Worm (Caenorhabditis elegans) whole organism, early embryonic: ENCODE data around the gene immt-2.

Source experiments
- B0310.2 ChIP-seq: sonication (generic microtip); optimal IDR thresholded peaks from 2 replicates; lab custom pipeline; 2016; ENCODE audit warnings: mild to moderate bottlenecking, missing genetic modification characterization, missing compliant biosample characterization
- F13C5.2 ChIP-seq: sonication (generic microtip); optimal IDR thresholded peaks from 2 replicates; lab custom pipeline; 2017; ENCODE audit warnings: mild to moderate bottlenecking, missing genetic modification characterization, inconsistent platforms, missing compliant biosample characterization
- aly-1 ChIP-seq: sonication (generic microtip); optimal IDR thresholded peaks from 2 replicates; lab custom pipeline; 2016; ENCODE audit warnings: missing genetic modification characterization, missing compliant biosample characterization
- ama-1 ChIP-seq: fragments of 150-350 bp; optimal IDR thresholded peaks from 2 replicates; lab custom pipeline; 2014
- ceh-13 ChIP-seq: fragments of 200-800 bp; sonication (Bioruptor generic); optimal IDR thresholded peaks from 2 replicates; lab custom pipeline; 2018; ENCODE audit warnings: mild to moderate bottlenecking, missing genetic modification characterization, missing compliant biosample characterization
- ceh-36 ChIP-seq: sonication (generic microtip); optimal IDR thresholded peaks from 2 replicates; lab custom pipeline; 2016; ENCODE audit warnings: missing genetic modification characterization, inconsistent platforms, missing compliant biosample characterization
- ets-7 ChIP-seq: sonication (generic microtip); optimal IDR thresholded peaks from 2 replicates; lab custom pipeline; 2016; ENCODE audit warnings: missing genotype, missing genetic modification characterization, missing compliant biosample characterization
- flt-1 ChIP-seq: fragments of 200-800 bp; sonication (Bioruptor generic); IDR thresholded peaks from 2 replicates; pipeline ENCODE4 v1.3.6; 2022; ENCODE audit warnings: missing genetic modification characterization, missing compliant biosample characterization
- hmbx-1 ChIP-seq: sonication (generic microtip); optimal IDR thresholded peaks from 2 replicates; lab custom pipeline; 2016; ENCODE audit warnings: mild to moderate bottlenecking, missing genetic modification characterization, missing compliant biosample characterization
- hmg-4 ChIP-seq: fragments of 200-800 bp; sonication (Bioruptor generic); optimal IDR thresholded peaks from 2 replicates; lab custom pipeline; 2018; ENCODE audit warnings: mild to moderate bottlenecking, missing genetic modification characterization, missing compliant biosample characterization
- hnd-1 ChIP-seq: sonication (generic microtip); optimal IDR thresholded peaks from 2 replicates; lab custom pipeline; 2016; ENCODE audit warnings: missing genetic modification characterization, missing compliant biosample characterization
- pes-1 ChIP-seq: fragments of 200-800 bp; sonication (Bioruptor generic); IDR thresholded peaks from 2 replicates; pipeline ENCODE4 v1.3.6; 2022; ENCODE audit warnings: missing genetic modification reagents, missing genetic modification characterization, missing compliant biosample characterization
- scrt-1 ChIP-seq: fragments of 200-800 bp; sonication (Bioruptor generic); IDR thresholded peaks from 2 replicates; pipeline ENCODE4 v1.3.6; 2022; ENCODE audit warnings: missing genetic modification characterization, missing compliant biosample characterization
- sea-1 ChIP-seq: fragments of 200-800 bp; sonication (Bioruptor generic); conservative IDR thresholded peaks from 2 replicates; pipeline ENCODE4 v1.3.6; 2022; ENCODE audit warnings: missing genetic modification characterization, missing compliant biosample characterization
- tbx-11 ChIP-seq: fragments of 200-800 bp; sonication (Bioruptor generic); IDR thresholded peaks from 2 replicates; pipeline ENCODE4 v1.3.6; 2022; ENCODE audit warnings: missing genetic modification characterization, missing compliant biosample characterization
- tbx-37 ChIP-seq: fragments of 200-800 bp; sonication (Bioruptor generic); conservative IDR thresholded peaks from 2 replicates; pipeline ENCODE4 v1.3.6; 2022; ENCODE audit warnings: missing genetic modification reagents, missing genetic modification characterization, missing compliant biosample characterization
- tra-4 ChIP-seq: sonication (generic microtip); optimal IDR thresholded peaks from 2 replicates; lab custom pipeline; 2017; ENCODE audit warnings: missing genetic modification characterization, missing compliant biosample characterization

immt-2 gene

ce11 chrV:16788967-16789366, at the start of gene immt-2:
immt-2 (plus strand) TSS chrV:16789267.
- TF ChIP-seq tra-4 (tag; lab: Kevin White, UChicago) (no peak), pes-1 (no peak), tbx-37 (no peak), ceh-13 (GFP tag; lab: Kevin White, UChicago) (no peak), F13C5.2 (no peak), B0310.2 (tag; lab: Kevin White, UChicago) (no peak), ceh-36 (tag; lab: Kevin White, UChicago) (no peak), ama-1 (lab: Kevin White, UChicago) (no peak), scrt-1 (no peak), aly-1 (tag; lab: Kevin White, UChicago) (no peak), ets-7 (no peak), tbx-11 (no peak), sea-1 (no peak), hmbx-1 (tag; lab: Kevin White, UChicago) (no peak)

ce11 chrV:16742123-16742522, 46.9 kb upstream of the immt-2 start, which contains the start of gene T25E12.6:
T25E12.6 (plus strand) TSS chrV:16742423.
- TF ChIP-seq F13C5.2 (no peak), scrt-1 (no peak), ama-1 (lab: Kevin White, UChicago) (no peak), hnd-1 (no peak), ceh-36 (tag; lab: Kevin White, UChicago) (no peak), tra-4 (tag; lab: Kevin White, UChicago) (no peak), tbx-11 (no peak), sea-1 (no peak), ceh-13 (GFP tag; lab: Kevin White, UChicago) (no peak), hmbx-1 (tag; lab: Kevin White, UChicago) (no peak), pes-1 (no peak), ets-7 (no peak), aly-1 (tag; lab: Kevin White, UChicago) (no peak), tbx-37 (no peak), hmg-4 (GFP tag; lab: Kevin White, UChicago) (no peak), flt-1 (no peak), B0310.2 (tag; lab: Kevin White, UChicago) (no peak)

- TF ChIP-seq ceh-36 (tag; lab: Kevin White, UChicago), result no peak
- TF ChIP-seq tbx-37, result no peak
- no peak for TF ChIP-seq F13C5.2
- no peak for TF ChIP-seq sea-1
- no peak for TF ChIP-seq tra-4 (tag; lab: Kevin White, UChicago)
- no peak for TF ChIP-seq scrt-1
- no peak for TF ChIP-seq hnd-1
- no peak for TF ChIP-seq ceh-13 (GFP tag; lab: Kevin White, UChicago)
- no peak for TF ChIP-seq B0310.2 (tag; lab: Kevin White, UChicago)
- TF ChIP-seq aly-1 (tag; lab: Kevin White, UChicago), result no peak
- TF ChIP-seq tbx-11, result no peak
- TF ChIP-seq pes-1, result no peak
- TF ChIP-seq hmbx-1 (tag; lab: Kevin White, UChicago), result no peak
- TF ChIP-seq flt-1, result no peak
- no peak for TF ChIP-seq ama-1 (lab: Kevin White, UChicago)
- no peak for TF ChIP-seq ets-7
- no peak for TF ChIP-seq hmg-4 (GFP tag; lab: Kevin White, UChicago)
Observed at ce11 chrV:16744783-16745182, 44.3 kb upstream of the immt-2 start.

DNA sequence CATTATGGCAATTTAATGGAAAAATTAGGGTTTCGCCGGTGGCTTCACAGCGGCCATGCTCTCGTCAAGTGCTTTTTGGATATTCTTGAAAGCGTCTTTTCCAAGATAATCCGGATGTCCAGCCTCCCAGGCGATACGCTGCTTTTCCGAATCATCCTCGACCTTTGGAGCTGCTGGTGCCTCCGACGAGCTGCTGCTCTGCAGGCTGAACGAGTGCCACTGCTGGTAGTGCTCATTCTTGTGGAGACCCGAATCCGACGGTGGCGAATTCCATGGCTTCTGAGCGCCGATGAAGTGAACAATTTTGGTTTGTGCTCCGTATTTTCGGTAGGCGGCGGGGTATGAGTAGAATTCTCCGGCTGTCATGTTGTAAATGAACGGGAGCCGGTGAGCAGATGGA, 43.9 kb upstream of the immt-2 start:
- TF ChIP-seq hnd-1 (no peak), F13C5.2 (no peak), aly-1 (tag; lab: Kevin White, UChicago) (no peak), tbx-11 (no peak), hmg-4 (GFP tag; lab: Kevin White, UChicago) (no peak), scrt-1 (no peak), tbx-37 (no peak), hmbx-1 (tag; lab: Kevin White, UChicago) (no peak), ets-7 (no peak), ama-1 (lab: Kevin White, UChicago) (no peak), ceh-13 (GFP tag; lab: Kevin White, UChicago) (no peak), ceh-36 (tag; lab: Kevin White, UChicago) (no peak), sea-1 (no peak)

- TF ChIP-seq F13C5.2, result no peak
- TF ChIP-seq sea-1, result no peak
- TF ChIP-seq tbx-37, result no peak
- TF ChIP-seq tbx-11, result no peak
- no peak for TF ChIP-seq hmg-4 (GFP tag; lab: Kevin White, UChicago)
- TF ChIP-seq hnd-1, result no peak
- no peak for TF ChIP-seq scrt-1
- no peak for TF ChIP-seq tra-4 (tag; lab: Kevin White, UChicago)
- no peak for TF ChIP-seq pes-1
- TF ChIP-seq ama-1 (lab: Kevin White, UChicago), result no peak
- no peak for TF ChIP-seq flt-1
- no peak for TF ChIP-seq ets-7
- TF ChIP-seq ceh-36 (tag; lab: Kevin White, UChicago), result no peak
- TF ChIP-seq B0310.2 (tag; lab: Kevin White, UChicago), result no peak
- TF ChIP-seq ceh-13 (GFP tag; lab: Kevin White, UChicago), result no peak
- no peak for TF ChIP-seq aly-1 (tag; lab: Kevin White, UChicago)
- TF ChIP-seq hmbx-1 (tag; lab: Kevin White, UChicago), result no peak
Observed at ce11 chrV:16746231-16746990, 42.7 kb upstream of the immt-2 start, which contains the start of gene gyg-2. gyg-2 (minus strand) TSS chrV:16746258.

DNA sequence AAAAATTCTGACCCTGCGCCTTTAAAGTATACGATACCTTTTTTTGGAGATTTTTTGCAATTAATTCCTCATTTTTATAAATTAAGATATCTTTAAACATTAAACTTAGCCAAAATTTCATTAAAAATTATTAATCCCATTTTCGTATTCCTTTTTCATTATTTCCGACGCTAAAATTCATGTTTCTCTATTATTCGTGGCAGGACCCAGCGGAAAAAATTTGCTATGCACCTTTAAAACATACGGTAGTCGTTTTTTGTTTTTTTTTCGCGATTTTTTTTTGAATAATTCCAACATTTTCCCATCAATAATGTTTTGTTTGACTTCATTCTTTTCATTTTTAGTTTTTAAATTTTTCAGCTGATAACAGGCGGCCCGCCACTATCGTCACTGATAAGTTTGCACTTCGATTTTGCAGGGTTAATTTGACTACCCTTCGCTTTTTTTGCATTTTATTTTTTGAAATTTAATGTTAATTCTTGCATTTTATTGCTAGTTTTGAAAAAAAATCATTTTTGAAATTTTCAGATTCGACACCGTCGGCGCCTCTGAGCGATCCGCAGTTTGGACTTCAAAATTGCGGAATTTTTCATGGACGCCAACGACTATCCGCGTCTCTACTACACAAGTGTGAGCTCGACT, 41.9 kb upstream of the immt-2 start, which contains the start of gene dkf-2:
TSS of gene dkf-2 (plus strand) at position 592 of the 642 bp plus-strand sequence.
- TF ChIP-seq hmbx-1 (tag; lab: Kevin White, UChicago) (no peak), hnd-1 (no peak), F13C5.2 (no peak), flt-1 (no peak), tra-4 (tag; lab: Kevin White, UChicago) (no peak), tbx-11 (no peak), pes-1 (no peak), scrt-1 (no peak), ceh-36 (tag; lab: Kevin White, UChicago) (no peak), B0310.2 (tag; lab: Kevin White, UChicago) (no peak), aly-1 (tag; lab: Kevin White, UChicago) (no peak), sea-1 (no peak)

- TF ChIP-seq tra-4 (tag; lab: Kevin White, UChicago) (no peak), sea-1 (no peak), tbx-11 (no peak)
Observed at ce11 chrV:16749473-16749872, 39.6 kb upstream of the immt-2 start.
